Fruit fly (Drosophila melanogaster): ENCODE results near the gene CG4631.

DNA sequence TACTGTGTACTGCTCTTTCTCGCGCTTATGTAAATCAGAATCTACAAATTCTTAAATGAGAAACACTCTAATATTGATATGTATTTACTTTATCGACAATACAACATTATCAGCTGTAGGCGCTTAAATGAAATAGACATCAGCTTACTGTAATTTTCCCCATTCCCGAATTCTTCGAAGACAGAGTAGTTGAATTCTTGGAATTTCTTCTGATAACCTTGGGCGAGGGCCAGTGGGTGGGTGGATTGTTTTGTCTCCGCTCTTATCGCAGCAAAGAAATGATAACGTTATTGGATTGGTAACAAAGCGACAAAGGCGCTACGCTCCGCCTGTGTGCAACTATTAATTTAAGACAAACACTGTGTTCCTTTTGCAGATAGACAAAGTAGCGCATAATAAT is 14.3 kb downstream of the CG4631 start:
- no peak for TF ChIP-seq CG7368 (GFP tag; optimal IDR thresholded peaks at IDR 0.05)
- TF ChIP-seq pdm3 (GFP tag; optimal IDR thresholded peaks at IDR 0.05): no peak
- TF ChIP-seq Sox14 (GFP tag; optimal IDR thresholded peaks at IDR 0.05): no peak
- TF ChIP-seq CG6854 (GFP tag; optimal IDR thresholded peaks at IDR 0.05): no peak
- TF ChIP-seq dsx (GFP tag; optimal IDR thresholded peaks at IDR 0.05; ENCODE audit: poor library complexity, severe bottlenecking): no peak
- TF ChIP-seq Eip93F (GFP tag; optimal IDR thresholded peaks at IDR 0.05): no peak
- no peak for TF ChIP-seq CG6808 (GFP tag; optimal IDR thresholded peaks at IDR 0.05)
- TF ChIP-seq Ets96B (tag; optimal IDR thresholded peaks at IDR 0.05): no peak
- TF ChIP-seq Gug (GFP tag; IDR thresholded peaks at IDR 0.05): no peak
- no peak for TF ChIP-seq CG32006 (GFP tag; optimal IDR thresholded peaks at IDR 0.05)

Data from whole organism, prepupa.